Worm (Caenorhabditis elegans): ENCODE results near the gene eftu-2.
A peak's percentile ranks its signal among the peaks of the same experiment; 100 is the strongest.

The eftu-2 gene

ce11 chrIII:5976021-5976420 lies 33.3 kb upstream of the eftu-2 start:
- no peak for TF ChIP-seq zip-8 (tag; optimal IDR thresholded peaks at IDR 0.05)
- TF ChIP-seq ces-1 (GFP tag; optimal IDR thresholded peaks at IDR 0.05): no peak
- no peak for TF ChIP-seq cnd-1 (tag; optimal IDR thresholded peaks at IDR 0.05)
- no peak for TF ChIP-seq ceh-83 (GFP tag; optimal IDR thresholded peaks at IDR 0.05)
- no peak for TF ChIP-seq ham-2 (GFP tag; optimal IDR thresholded peaks at IDR 0.05)
- TF ChIP-seq nhr-76 (tag; optimal IDR thresholded peaks at IDR 0.05): no peak
- no peak for TF ChIP-seq bed-3 (GFP tag; optimal IDR thresholded peaks at IDR 0.05)
- TF ChIP-seq sptf-1 (tag; optimal IDR thresholded peaks at IDR 0.05): no peak
- no peak for TF ChIP-seq snpc-4 (tag; optimal IDR thresholded peaks at IDR 0.05)
- TF ChIP-seq ceh-39 (tag; optimal IDR thresholded peaks at IDR 0.05): no peak
- TF ChIP-seq mep-1 (tag; optimal IDR thresholded peaks at IDR 0.05): no peak
- no peak for TF ChIP-seq sem-2 (GFP tag; optimal IDR thresholded peaks at IDR 0.05)
- no peak for TF ChIP-seq flh-1 (GFP tag; optimal IDR thresholded peaks at IDR 0.05)
- no peak for TF ChIP-seq pha-4 (tag; optimal IDR thresholded peaks at IDR 0.05)
- no peak for TF ChIP-seq tbx-8 (GFP tag; optimal IDR thresholded peaks at IDR 0.05)
- no peak for TF ChIP-seq elt-1 (tag; optimal IDR thresholded peaks at IDR 0.05; ENCODE audit: borderline replicate concordance, insufficient read depth)

ce11 chrIII:5980274-5980918 lies 29.0 kb upstream of the eftu-2 start:
- TF ChIP-seq pha-4 (tag; optimal IDR thresholded peaks at IDR 0.05) (peak; percentile 67), lin-13 (tag; optimal IDR thresholded peaks at IDR 0.05) (no peak), lin-32 (GFP tag; optimal IDR thresholded peaks at IDR 0.05) (peak; percentile 11), M03D4.4 (tag; optimal IDR thresholded peaks at IDR 0.05) (peak; percentile 11), nhr-237 (tag; optimal IDR thresholded peaks at IDR 0.05) (no peak), hlh-1 (tag; optimal IDR thresholded peaks at IDR 0.05) (peak; percentile 9), nhr-2 (tag; optimal IDR thresholded peaks at IDR 0.05) (peak; percentile 84)

- no peak for TF ChIP-seq snpc-4 (tag; optimal IDR thresholded peaks at IDR 0.05)
- no peak for TF ChIP-seq ceh-39 (tag; optimal IDR thresholded peaks at IDR 0.05)
- TF ChIP-seq ham-2 (GFP tag; optimal IDR thresholded peaks at IDR 0.05): no peak
- no peak for TF ChIP-seq elt-1 (tag; optimal IDR thresholded peaks at IDR 0.05; ENCODE audit: borderline replicate concordance, insufficient read depth)
- no peak for TF ChIP-seq bed-3 (GFP tag; optimal IDR thresholded peaks at IDR 0.05)
- no peak for TF ChIP-seq elt-3 (tag; optimal IDR thresholded peaks at IDR 0.05)
- TF ChIP-seq flh-1 (GFP tag; optimal IDR thresholded peaks at IDR 0.05): no peak
- no peak for TF ChIP-seq unc-62 (GFP tag; optimal IDR thresholded peaks at IDR 0.05)
- TF ChIP-seq drap-1 (GFP tag; optimal IDR thresholded peaks at IDR 0.05): no peak
- no peak for TF ChIP-seq ztf-11 (tag; optimal IDR thresholded peaks at IDR 0.05)
- no peak for TF ChIP-seq zip-8 (tag; optimal IDR thresholded peaks at IDR 0.05)
These were observed 28.0 kb upstream of the eftu-2 start for ce11 chrIII:5981407-5981806.

ce11 chrIII:5982026-5982425 lies 27.3 kb upstream of the eftu-2 start, which contains the start of gene frm-2:
Gene frm-2, minus strand, starts transcription at chrIII:5982126.
- TF ChIP-seq unc-120 (tag; optimal IDR thresholded peaks at IDR 0.05; ENCODE audit: poor library complexity, severe bottlenecking) (no peak), lin-32 (GFP tag; optimal IDR thresholded peaks at IDR 0.05) (no peak), ceh-83 (GFP tag; optimal IDR thresholded peaks at IDR 0.05) (no peak), unc-39 (tag; optimal IDR thresholded peaks at IDR 0.05) (no peak), drap-1 (GFP tag; optimal IDR thresholded peaks at IDR 0.05) (no peak), tbx-8 (GFP tag; optimal IDR thresholded peaks at IDR 0.05) (no peak), mls-2 (tag; optimal IDR thresholded peaks at IDR 0.05) (no peak), lin-13 (tag; optimal IDR thresholded peaks at IDR 0.05) (no peak), lsy-2 (tag; optimal IDR thresholded peaks at IDR 0.05) (no peak), ceh-39 (tag; optimal IDR thresholded peaks at IDR 0.05) (no peak), ces-1 (GFP tag; optimal IDR thresholded peaks at IDR 0.05) (no peak), nhr-12 (tag; optimal IDR thresholded peaks at IDR 0.05) (no peak)

- TF ChIP-seq ham-2 (GFP tag; optimal IDR thresholded peaks at IDR 0.05) (peak; percentile 25), sptf-1 (tag; optimal IDR thresholded peaks at IDR 0.05) (peak; percentile 17), ceh-43 (GFP tag; optimal IDR thresholded peaks at IDR 0.05) (no peak), pha-4 (tag; optimal IDR thresholded peaks at IDR 0.05) (peak; percentile 21), lsy-2 (tag; optimal IDR thresholded peaks at IDR 0.05) (no peak), snpc-4 (tag; optimal IDR thresholded peaks at IDR 0.05) (no peak)
These were observed 26.5 kb upstream of the eftu-2 start for ce11 chrIII:5982753-5983390.

Data from whole organism, mixed stage, embryonic.